Fruit fly (Drosophila melanogaster): ENCODE measurements around the gene stg.

dm6 chr3R:29220585-29220984 is 35.0 kb downstream of the stg start:
- no peak for TF ChIP-seq Dif (GFP tag; optimal IDR thresholded peaks at IDR 0.05; ENCODE audit: partially characterized antibody)
- no peak for TF ChIP-seq pan (optimal IDR thresholded peaks at IDR 0.05)
